Worm (Caenorhabditis elegans): ENCODE data around the gene nstp-8.
A peak's percentile ranks its signal among the peaks of the same experiment; 100 is the strongest.

nstp-8 gene

ce11 chrV:2215352-2215751, at the start of gene nstp-8:
nstp-8 (plus strand) TSS chrV:2215652.
- no peak for TF ChIP-seq unc-130 (GFP tag; optimal IDR thresholded peaks at IDR 0.05)

DNA sequence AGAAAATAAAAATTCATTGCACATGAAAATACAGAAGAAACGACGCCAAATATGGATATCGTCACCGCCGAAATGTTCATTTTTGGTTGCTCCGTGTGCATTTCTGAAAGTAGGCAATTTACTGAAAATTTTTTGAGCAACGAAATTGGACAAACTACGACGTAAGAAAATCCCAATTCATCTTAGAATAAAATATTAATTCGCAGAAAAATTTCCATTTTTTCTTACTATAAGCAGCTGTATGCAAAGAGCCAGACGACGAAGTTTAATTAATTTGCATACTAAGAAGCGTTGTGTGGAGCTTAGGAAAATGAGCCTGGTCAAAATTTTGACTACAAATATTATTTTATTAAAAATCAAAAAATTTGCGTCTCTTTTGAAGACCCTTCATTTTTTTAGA, 48.8 kb upstream of the nstp-8 start, which contains the start of gene srbc-19:
TSS of gene srbc-19 (minus strand) at position 101 of the 400 bp plus-strand sequence.
- TF ChIP-seq nhr-102 (tag; optimal IDR thresholded peaks at IDR 0.05) (no peak), nhr-76 (tag; optimal IDR thresholded peaks at IDR 0.05) (no peak), daf-19 (GFP tag; conservative IDR thresholded peaks at IDR 0.05) (no peak), lin-1 (GFP tag; IDR thresholded peaks at IDR 0.05) (no peak), nhr-25 (tag; optimal IDR thresholded peaks at IDR 0.05; ENCODE audit: borderline replicate concordance, insufficient read depth) (no peak), dmd-8 (GFP tag; IDR thresholded peaks at IDR 0.05) (no peak), zfp-3 (GFP tag; conservative IDR thresholded peaks at IDR 0.05) (no peak), mes-2 (tag; optimal IDR thresholded peaks at IDR 0.05; ENCODE audit: poor library complexity, severe bottlenecking) (no peak), lim-7 (GFP tag; IDR thresholded peaks at IDR 0.05) (no peak), F44E2.7 (GFP tag; IDR thresholded peaks at IDR 0.05) (no peak), lsy-2 (tag; optimal IDR thresholded peaks at IDR 0.05) (no peak), F10B5.3 (tag; optimal IDR thresholded peaks at IDR 0.05) (no peak), nhr-28 (tag; optimal IDR thresholded peaks at IDR 0.05) (no peak), cey-2 (tag; optimal IDR thresholded peaks at IDR 0.05; ENCODE audit: borderline replicate concordance, insufficient read depth) (no peak), nhr-42 (GFP tag; IDR thresholded peaks at IDR 0.05) (no peak), mxl-3 (GFP tag; optimal IDR thresholded peaks at IDR 0.05) (no peak)

DNA sequence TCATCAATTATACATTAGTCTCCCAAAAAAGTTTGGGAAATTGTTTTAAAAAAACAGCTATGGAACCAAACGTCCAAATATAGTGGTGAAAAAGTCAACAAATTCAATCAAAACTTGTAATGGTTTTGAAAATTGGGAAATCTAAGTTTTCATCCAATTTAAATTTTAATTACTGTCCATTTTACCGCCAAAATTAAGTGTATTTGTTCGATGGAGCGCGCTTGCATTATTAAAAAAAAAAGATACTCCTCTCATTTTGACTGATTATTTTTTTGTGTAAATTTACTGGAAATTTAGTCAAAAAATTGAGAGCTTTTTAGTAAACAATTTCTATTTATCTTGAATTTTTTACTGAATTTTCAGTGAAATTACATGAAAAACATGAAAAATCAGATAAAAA, 41.0 kb upstream of the nstp-8 start:
- TF ChIP-seq lin-29 (GFP tag; IDR thresholded peaks at IDR 0.05) = no peak
- TF ChIP-seq nhr-10 (tag; optimal IDR thresholded peaks at IDR 0.05) = no peak
- no peak for TF ChIP-seq F26F4.8 (GFP tag; conservative IDR thresholded peaks at IDR 0.05)
- TF ChIP-seq ctbp-1 (GFP tag; IDR thresholded peaks at IDR 0.05) = no peak
- TF ChIP-seq mdl-1 (tag; optimal IDR thresholded peaks at IDR 0.05) = no peak
- no peak for TF ChIP-seq zag-1 (tag; optimal IDR thresholded peaks at IDR 0.05)
- TF ChIP-seq duxl-1 (tag; optimal IDR thresholded peaks at IDR 0.05; ENCODE audit: poor library complexity) = no peak
- TF ChIP-seq sdz-12 (GFP tag; optimal IDR thresholded peaks at IDR 0.05) = no peak

DNA sequence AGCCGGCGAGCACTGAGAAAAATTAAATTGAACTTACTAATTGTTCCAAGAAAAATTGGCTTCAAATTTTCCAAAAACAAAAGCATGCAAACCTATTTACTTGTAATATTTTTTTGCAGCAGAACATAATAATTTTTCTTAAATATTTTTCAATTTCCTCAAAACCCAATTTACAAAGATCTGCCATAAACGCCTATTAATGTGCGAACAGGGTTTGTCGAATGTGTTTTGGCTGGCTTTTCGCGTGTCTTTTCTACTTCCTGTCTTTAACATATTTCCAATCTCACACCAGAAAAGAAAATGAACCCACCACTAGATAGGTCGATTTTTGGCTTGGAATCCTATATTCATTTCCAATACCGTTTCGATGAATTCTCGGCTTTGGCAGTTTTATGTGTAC, 40.2 kb upstream of the nstp-8 start, which contains the start of gene C45H4.18:
TSS of gene C45H4.18 (plus strand) at position 301 of the 400 bp plus-strand sequence.
- no peak for TF ChIP-seq mes-2 (tag; optimal IDR thresholded peaks at IDR 0.05; ENCODE audit: poor library complexity, severe bottlenecking)
- no peak for TF ChIP-seq mdt-29 (GFP tag; IDR thresholded peaks at IDR 0.05)
- no peak for TF ChIP-seq ceh-44 (GFP tag; IDR thresholded peaks at IDR 0.05)
- no peak for TF ChIP-seq daf-16 (GFP tag; optimal IDR thresholded peaks at IDR 0.05)
- no peak for TF ChIP-seq daf-16 (tag; optimal IDR thresholded peaks at IDR 0.05)
- TF ChIP-seq set-16 (GFP tag; IDR thresholded peaks at IDR 0.05) = no peak
- no peak for TF ChIP-seq nhr-28 (tag; optimal IDR thresholded peaks at IDR 0.05)
- no peak for TF ChIP-seq F49E8.2 (tag; optimal IDR thresholded peaks at IDR 0.05; ENCODE audit: borderline replicate concordance)
- no peak for TF ChIP-seq nhr-6 (tag; optimal IDR thresholded peaks at IDR 0.05)

DNA sequence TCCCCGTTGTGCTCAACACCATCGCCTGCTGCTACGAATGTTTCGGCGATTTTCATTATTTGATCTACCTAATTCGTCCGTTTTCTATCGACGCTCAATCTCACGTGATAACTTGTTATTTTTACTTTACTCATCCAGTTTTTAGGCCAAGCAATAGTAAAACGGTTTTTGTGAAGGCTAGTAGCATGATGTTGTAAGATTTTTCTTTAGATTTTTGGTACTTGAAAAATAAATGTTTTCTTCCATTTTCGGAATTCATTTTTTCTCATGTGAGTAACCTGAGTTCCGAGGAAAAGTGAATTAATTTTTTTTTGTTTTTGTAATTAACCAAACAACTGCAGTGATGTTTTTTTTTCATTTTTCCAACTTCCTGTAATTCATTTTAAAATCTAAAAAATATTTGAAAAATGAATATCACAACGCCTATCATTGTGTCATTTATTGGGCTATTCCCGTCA, 38.1 kb upstream of the nstp-8 start, which contains the start of gene srbc-17:
TSS of gene srbc-17 (plus strand) at position 408 of the 458 bp plus-strand sequence.
- TF ChIP-seq unc-62 (GFP tag; optimal IDR thresholded peaks at IDR 0.05 in 1 of 2) = peak in 1 of 2 experiments; percentile 94
- no peak for TF ChIP-seq unc-62 (tag; optimal IDR thresholded peaks at IDR 0.05)
- no peak for TF ChIP-seq dmd-6 (GFP tag; IDR thresholded peaks at IDR 0.05)

Data from whole organism, L4 larva.